Fruit fly (Drosophila melanogaster) whole organism, embryonic: ENCODE measurements around the gene CG45490.
"Not testable (repeated sequence)": the region's sequence is repeated elsewhere in the genome, so short reads cannot be mapped to it uniquely, and the experiment has no call there.

ENCODE experiments used
- CG1024 ChIP-seq: fragments of 200-800 bp; sonication (Bioruptor generic); IDR thresholded peaks from 2 replicates; pipeline ENCODE4 v1.3.6; 2022; ENCODE audit warnings: missing biosample characterization, missing genetic modification characterization
- CG11247 ChIP-seq: fragments of 200-800 bp; sonication (Bioruptor generic); IDR thresholded peaks from 2 replicates; pipeline ENCODE4 v1.3.6; 2022; ENCODE audit warnings: missing biosample characterization, missing genetic modification characterization
- CG11398 ChIP-seq: fragments of 200-800 bp; sonication (Bioruptor generic); optimal IDR thresholded peaks from 2 replicates; lab custom pipeline; 2016; ENCODE audit warnings: missing biosample characterization, missing genetic modification characterization
- CG18599 ChIP-seq: fragments of 200-800 bp; sonication (Bioruptor generic); optimal IDR thresholded peaks from 3 replicates; lab custom pipeline; 2017; ENCODE audit warnings: missing biosample characterization, missing genetic modification characterization, mild to moderate bottlenecking, moderate library complexity, missing genetic modification reagents
- CG18619 ChIP-seq: fragments of 200-800 bp; sonication (Bioruptor generic); optimal IDR thresholded peaks from 3 replicates; lab custom pipeline; 2017; ENCODE audit warnings: missing biosample characterization, mild to moderate bottlenecking, missing genetic modification characterization
- CG3407 ChIP-seq: fragments of 200-800 bp; sonication (Bioruptor generic); optimal IDR thresholded peaks from 2 replicates; lab custom pipeline; 2018; ENCODE audit warnings: missing biosample characterization, mild to moderate bottlenecking, missing genetic modification characterization
- CG34224 ChIP-seq: fragments of 200-800 bp; sonication (Bioruptor generic); IDR thresholded peaks from 3 replicates; pipeline ENCODE4 v1.3.6; 2022; ENCODE audit warnings: missing biosample characterization, missing genetic modification characterization; ENCODE audit not compliant: partially characterized antibody
- CG34422 ChIP-seq: fragments of 200-800 bp; sonication (Bioruptor generic); IDR thresholded peaks from 3 replicates; pipeline ENCODE4 v1.3.6; 2022; ENCODE audit warnings: missing biosample characterization, missing genetic modification characterization
- CG6765 ChIP-seq: fragments of 200-800 bp; sonication (Bioruptor generic); optimal IDR thresholded peaks from 3 replicates; lab custom pipeline; 2017; ENCODE audit warnings: missing biosample characterization, mild to moderate bottlenecking, missing genetic modification characterization
- CG8089 ChIP-seq: fragments of 200-800 bp; sonication (Bioruptor generic); optimal IDR thresholded peaks from 3 replicates; lab custom pipeline; 2016; ENCODE audit warnings: missing biosample characterization, missing genetic modification characterization
- CG8359 ChIP-seq: fragments of 200-800 bp; sonication (Bioruptor generic); optimal IDR thresholded peaks from 2 replicates; lab custom pipeline; 2017; ENCODE audit warnings: missing biosample characterization, mild to moderate bottlenecking, missing genetic modification characterization, borderline replicate concordance
- E2f2 ChIP-seq: fragments of 200-800 bp; sonication (Bioruptor generic); IDR thresholded peaks from 2 replicates; pipeline ENCODE4 v1.3.6; 2022; ENCODE audit warnings: missing biosample characterization, missing genetic modification characterization
- HmgD ChIP-seq: fragments of 200-800 bp; sonication (Bioruptor generic); optimal IDR thresholded peaks from 3 replicates; lab custom pipeline; 2016; ENCODE audit warnings: missing biosample characterization, missing genetic modification characterization
- Mes4 ChIP-seq: fragments of 200-800 bp; sonication (Bioruptor generic); optimal IDR thresholded peaks from 2 replicates; lab custom pipeline; 2016; ENCODE audit warnings: missing biosample characterization, missing genetic modification characterization
- Spps ChIP-seq: fragments of 200-800 bp; sonication (Bioruptor generic); optimal IDR thresholded peaks from 2 replicates; lab custom pipeline; 2018; ENCODE audit warnings: missing biosample characterization, mild to moderate bottlenecking, missing genetic modification characterization
- eve ChIP-seq, 2 experiments: fragments of >200 bp; optimal IDR thresholded peaks; 2 replicates each; lab custom pipeline; 2017; ENCODE audit warnings: missing biosample characterization in 2 of 2, missing genetic modification characterization in 2 of 2
- gfzf ChIP-seq: fragments of 200-800 bp; sonication (Bioruptor generic); optimal IDR thresholded peaks from 2 replicates; lab custom pipeline; 2016; ENCODE audit warnings: missing biosample characterization, mild to moderate bottlenecking, missing genetic modification characterization, moderate library complexity
- insv ChIP-seq, 2 experiments: fragments of 200-800 bp; sonication (Bioruptor generic); optimal IDR thresholded peaks; 3 replicates each; lab custom pipeline; 2016 to 2018; ENCODE audit warnings: missing biosample characterization in 2 of 2, missing genetic modification characterization in 2 of 2
- nau ChIP-seq: fragments of 200-800 bp; sonication (Bioruptor generic); optimal IDR thresholded peaks from 3 replicates; lab custom pipeline; 2017; ENCODE audit warnings: missing biosample characterization, mild to moderate bottlenecking, missing genetic modification characterization, missing genetic modification reagents
- odd ChIP-seq: fragments of 200-800 bp; sonication (Bioruptor generic); optimal IDR thresholded peaks from 2 replicates; lab custom pipeline; 2017; ENCODE audit warnings: missing biosample characterization, mild to moderate bottlenecking, missing genetic modification characterization
- seq ChIP-seq: fragments of 200-800 bp; sonication (Bioruptor generic); IDR thresholded peaks from 2 replicates; pipeline ENCODE4 v1.3.6; 2022; ENCODE audit warnings: missing biosample characterization, missing genetic modification characterization
- tio ChIP-seq: fragments of 200-800 bp; sonication (Bioruptor generic); optimal IDR thresholded peaks from 2 replicates; lab custom pipeline; 2017; ENCODE audit warnings: missing biosample characterization, missing genetic modification characterization, inconsistent platforms
- vnd ChIP-seq: fragments of 200-800 bp; sonication (Bioruptor generic); IDR thresholded peaks from 3 replicates; pipeline ENCODE4 v1.3.6; 2022; ENCODE audit warnings: missing biosample characterization, missing genetic modification characterization; ENCODE audit not compliant: partially characterized antibody

The CG45490 gene

DNA sequence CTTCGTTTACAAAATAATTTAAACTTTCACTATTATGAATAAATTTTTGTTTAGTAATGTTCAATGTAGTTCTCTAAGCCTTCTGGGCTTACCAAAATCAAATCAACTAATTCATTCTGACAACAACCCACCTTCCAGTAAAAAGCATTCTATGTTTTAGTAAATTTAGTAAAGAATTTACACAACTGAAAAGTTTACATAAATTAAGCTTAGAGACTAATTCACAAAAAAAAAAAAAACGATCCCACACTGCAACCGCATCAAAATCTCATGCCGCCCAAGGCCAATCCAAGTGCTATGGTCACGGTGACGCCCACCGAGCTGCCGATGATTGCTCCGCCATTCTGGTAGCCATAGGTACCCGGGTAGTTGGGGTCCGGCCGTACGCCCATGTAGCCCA, 14.7 kb upstream of the CG45490 start, which contains the start of gene CG45493:
TSS of gene CG45493 (minus strand) at position 101 of the 400 bp plus-strand sequence.
- not testable (repeated sequence) for TF ChIP-seq odd (GFP tag; lab: Kevin White, UChicago); vnd (GFP tag; lab: Robert Waterston, UW); eve (GFP tag; optimal IDR thresholded peaks at IDR 0.05; lab: Kevin White, UChicago)

DNA sequence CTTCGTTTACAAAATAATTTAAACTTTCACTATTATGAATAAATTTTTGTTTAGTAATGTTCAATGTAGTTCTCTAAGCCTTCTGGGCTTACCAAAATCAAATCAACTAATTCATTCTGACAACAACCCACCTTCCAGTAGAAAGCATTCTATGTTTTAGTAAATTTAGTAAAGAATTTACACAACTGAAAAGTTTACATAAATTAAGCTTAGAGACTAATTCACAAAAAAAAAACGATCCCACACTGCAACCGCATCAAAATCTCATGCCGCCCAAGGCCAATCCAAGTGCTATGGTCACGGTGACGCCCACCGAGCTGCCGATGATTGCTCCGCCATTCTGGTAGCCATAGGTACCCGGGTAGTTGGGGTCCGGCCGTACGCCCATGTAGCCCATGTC, 10.0 kb upstream of the CG45490 start, which contains the start of gene CG45492:
TSS of gene CG45492 (minus strand) at position 101 of the 400 bp plus-strand sequence.
- TF ChIP-seq Spps (tag; lab: Kevin White, UChicago); CG8359 (GFP tag; lab: Kevin White, UChicago); nau: not testable (repeated sequence)
- TF ChIP-seq, all 482 proteins: peak for 0; not testable (repeated sequence) for 482

DNA sequence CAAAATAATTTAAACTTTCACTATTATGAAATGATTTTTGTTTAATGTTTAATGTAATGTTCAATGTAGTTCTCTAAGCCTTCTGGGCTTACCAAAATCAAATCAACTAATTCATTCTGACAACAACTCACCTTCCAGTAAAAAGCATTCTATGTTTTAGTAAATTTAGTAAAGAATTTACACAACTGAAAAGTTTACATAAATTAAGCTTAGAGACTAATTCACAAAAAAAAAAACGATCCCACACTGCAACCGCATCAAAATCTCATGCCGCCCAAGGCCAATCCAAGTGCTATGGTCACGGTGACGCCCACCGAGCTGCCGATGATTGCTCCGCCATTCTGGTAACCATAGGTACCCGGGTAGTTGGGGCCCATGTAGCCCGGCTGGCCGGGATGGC, 4.8 kb upstream of the CG45490 start, which contains the start of gene CG45491:
TSS of gene CG45491 (minus strand) at position 101 of the 400 bp plus-strand sequence.
- not testable (repeated sequence) for TF ChIP-seq seq; HmgD (GFP tag; lab: Kevin White, UChicago); CG1024 (GFP tag; lab: Robert Waterston, UW)

- not testable (repeated sequence) for TF ChIP-seq CG11398 (GFP tag; lab: Kevin White, UChicago); CG34422; CG18599
These were observed 5.0 kb downstream of the CG45490 start, which contains the start of gene CG45489 for dm6 chrX:19929078-19929477. Gene CG45489, minus strand, starts transcription at chrX:19929178.

dm6 chrX:19920335-19920734, 13.8 kb downstream of the CG45490 start, which contains the start of gene CG45488:
Gene CG45488, minus strand, starts transcription at chrX:19920435.
- not testable (repeated sequence) for TF ChIP-seq E2f2; CG34224 (GFP tag; lab: Robert Waterston, UW); insv (GFP tag; optimal IDR thresholded peaks at IDR 0.05; lab: Kevin White, UChicago)

- TF ChIP-seq CG11247 (GFP tag; lab: Robert Waterston, UW); CG8089 (GFP tag; lab: Kevin White, UChicago); gfzf (GFP tag; lab: Kevin White, UChicago): not testable (repeated sequence)
- TF ChIP-seq, all 482 proteins: peak for 0; not testable (repeated sequence) for 482
These were observed 18.9 kb downstream of the CG45490 start, which contains the start of gene CG45487 for dm6 chrX:19915181-19915580. Gene CG45487, minus strand, starts transcription at chrX:19915281.

- TF ChIP-seq Mes4, CG6765, tio (GFP tag; lab: Kevin White, UChicago): not testable (repeated sequence)
These were observed 24.1 kb downstream of the CG45490 start, which contains the start of gene CG45486 for dm6 chrX:19910017-19910416. Gene CG45486, minus strand, starts transcription at chrX:19910117.

DNA sequence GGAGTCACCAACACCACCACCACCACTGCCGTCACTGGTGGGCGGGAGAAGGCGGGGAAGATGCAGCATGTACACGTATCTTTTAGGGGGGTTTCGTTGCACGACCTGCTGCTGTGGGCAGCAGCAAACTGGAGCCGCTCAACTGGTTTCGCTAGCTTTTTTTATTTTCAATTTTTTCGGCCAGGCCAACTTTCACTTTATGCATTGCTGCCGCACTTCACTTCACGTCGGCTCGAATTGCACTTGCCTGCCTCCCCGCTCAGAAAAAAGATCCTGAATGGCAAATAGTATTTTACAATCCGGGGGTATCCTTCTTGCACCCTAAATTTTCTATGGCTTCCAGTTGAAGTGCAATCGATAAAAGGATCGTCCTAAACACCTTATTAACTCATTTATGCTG, 34.1 kb downstream of the CG45490 start:
- peak; percentile 84 for TF ChIP-seq CG3407
- no peak for TF ChIP-seq CG18619
